Worm (Caenorhabditis elegans): ENCODE measurements around the gene gcc-1.

DNA sequence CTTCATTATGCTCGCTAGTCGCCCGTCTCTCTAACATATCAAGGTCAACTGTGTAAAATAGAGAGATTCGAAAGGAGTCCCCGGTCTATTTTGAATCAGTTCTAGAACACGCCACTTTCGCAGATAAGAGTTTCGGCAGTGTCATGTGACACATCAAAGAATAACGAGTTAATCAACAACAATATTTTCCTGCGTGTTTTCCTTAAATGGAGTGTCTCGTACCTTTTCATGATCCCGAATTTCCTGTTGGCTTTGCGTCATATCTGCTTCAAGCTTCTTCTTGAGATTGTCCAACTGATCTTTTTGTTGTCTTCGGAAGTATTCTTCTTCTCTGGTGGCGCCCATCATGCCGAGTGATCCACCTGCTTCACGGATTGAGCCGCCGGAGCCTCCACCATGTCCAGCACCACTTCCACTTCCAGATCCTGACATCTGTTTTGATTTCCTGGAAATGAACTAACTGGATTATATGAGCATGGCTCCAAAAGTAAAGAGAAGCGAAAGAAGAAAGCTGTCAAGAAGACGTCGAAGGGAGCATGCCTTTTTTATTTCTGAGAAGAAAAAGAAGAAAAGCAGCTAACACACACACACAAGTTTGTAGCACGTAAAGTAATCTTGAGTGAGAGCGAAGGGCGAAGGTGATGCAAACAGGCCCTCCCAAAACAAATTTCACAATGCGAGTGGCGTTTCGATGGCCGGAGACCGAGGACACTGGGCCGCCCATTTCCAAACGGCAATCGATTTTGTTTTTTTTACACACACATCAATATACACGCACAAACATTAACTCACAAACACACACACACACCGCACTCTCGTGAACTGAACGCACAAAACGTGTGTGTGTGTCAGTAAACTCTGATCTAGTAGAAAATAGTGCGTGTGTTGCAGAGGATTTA is 44.4 kb upstream of the gcc-1 start:
- no peak for TF ChIP-seq ztf-23 (GFP tag; IDR thresholded peaks at IDR 0.05)
- no peak for TF ChIP-seq ztf-29 (GFP tag; IDR thresholded peaks at IDR 0.05)
- no peak for TF ChIP-seq flt-1 (GFP tag; IDR thresholded peaks at IDR 0.05)

Data from whole organism, midembryonic.